Worm (Caenorhabditis elegans) whole organism, mixed stage, embryonic: ENCODE data around the gene T10D4.14.

ENCODE experiments used
- drap-1 ChIP-seq: fragments of 200-800 bp; sonication (Bioruptor generic); optimal IDR thresholded peaks from 3 replicates; lab custom pipeline; 2018; ENCODE audit warnings: mild to moderate bottlenecking, missing genetic modification characterization, missing compliant biosample characterization
- elt-1 ChIP-seq: sonication (generic microtip); optimal IDR thresholded peaks from 2 replicates; lab custom pipeline; 2017; ENCODE audit warnings: missing genetic modification characterization, mild to moderate bottlenecking, missing compliant biosample characterization, antibody characterized with exemption, moderate library complexity, borderline replicate concordance; ENCODE audit not compliant: insufficient read depth
- ham-2 ChIP-seq: fragments of 200-800 bp; sonication (Bioruptor generic); optimal IDR thresholded peaks from 2 replicates; lab custom pipeline; 2018; ENCODE audit warnings: mild to moderate bottlenecking, missing genetic modification characterization, missing compliant biosample characterization
- lin-13 ChIP-seq: fragments of 150-350 bp; optimal IDR thresholded peaks from 2 replicates; lab custom pipeline; 2014; ENCODE audit warnings: missing biosample characterization, missing genetic modification characterization
- mab-5 ChIP-seq: fragments of 150-350 bp; optimal IDR thresholded peaks from 2 replicates; lab custom pipeline; 2014; ENCODE audit warnings: missing biosample characterization, missing genetic modification characterization
- snpc-4 ChIP-seq: fragments of 150-350 bp; optimal IDR thresholded peaks from 2 replicates; lab custom pipeline; 2014; ENCODE audit warnings: missing biosample characterization, missing genetic modification characterization
- sptf-1 ChIP-seq: sonication (generic microtip); optimal IDR thresholded peaks from 2 replicates; lab custom pipeline; 2017; ENCODE audit warnings: mild to moderate bottlenecking, missing genetic modification characterization, moderate library complexity, missing compliant biosample characterization
- unc-62 ChIP-seq: fragments of 150-350 bp; optimal IDR thresholded peaks from 2 replicates; lab custom pipeline; 2014; ENCODE audit warnings: missing biosample characterization, missing genetic modification reagents, missing genetic modification characterization
- ztf-11 ChIP-seq: fragments of 150-350 bp; optimal IDR thresholded peaks from 2 replicates; lab custom pipeline; 2014; ENCODE audit warnings: missing biosample characterization, missing genetic modification characterization

ce11 chrII:3105765-3106164, 45.8 kb downstream of the T10D4.14 start, which contains the start of gene clec-122:
- TF ChIP-seq lin-13 (tag; lab: Kevin White, UChicago) (no peak), ztf-11 (no peak), sptf-1 (tag; lab: Kevin White, UChicago) (no peak), mab-5 (tag; lab: Kevin White, UChicago) (no peak), unc-62 (GFP tag; lab: Kevin White, UChicago) (no peak), drap-1 (GFP tag; lab: Kevin White, UChicago) (no peak), snpc-4 (no peak), elt-1 (no peak), ham-2 (GFP tag; lab: Kevin White, UChicago) (no peak)
